Fruit fly (Drosophila melanogaster) whole organism, adult: ENCODE results near the gene CG6729.

Experiments
- CG11617 ChIP-seq: fragments of 200-800 bp; sonication (Bioruptor generic); optimal IDR thresholded peaks from 2 replicates; lab custom pipeline; 2017; ENCODE audit warnings: mild to moderate bottlenecking, missing biosample characterization, missing genetic modification reagents, missing genetic modification characterization
- CG33017 ChIP-seq: fragments of 200-800 bp; sonication (Bioruptor generic); optimal IDR thresholded peaks from 2 replicates; lab custom pipeline; 2018; ENCODE audit warnings: missing biosample characterization, mild to moderate bottlenecking, missing genetic modification characterization, moderate library complexity
- CG5204 ChIP-seq: fragments of 200-800 bp; sonication (Bioruptor generic); optimal IDR thresholded peaks from 2 replicates; lab custom pipeline; 2016; ENCODE audit warnings: missing biosample characterization, missing genetic modification characterization
- CG7045 ChIP-seq: fragments of 200-800 bp; sonication (Bioruptor generic); optimal IDR thresholded peaks from 2 replicates; lab custom pipeline; 2017; ENCODE audit warnings: missing biosample characterization, mild to moderate bottlenecking, missing genetic modification characterization
- Clk ChIP-seq: fragments of 200-800 bp; sonication (Bioruptor generic); optimal IDR thresholded peaks from 2 replicates; lab custom pipeline; 2017; ENCODE audit warnings: missing biosample characterization, missing genetic modification characterization
- Hr96 ChIP-seq: fragments of 200-800 bp; sonication (Bioruptor generic); optimal IDR thresholded peaks from 2 replicates; lab custom pipeline; 2016; ENCODE audit warnings: missing biosample characterization, missing genetic modification characterization
- Mnt ChIP-seq: fragments of 200-800 bp; sonication (Bioruptor generic); optimal IDR thresholded peaks from 2 replicates; lab custom pipeline; 2016; ENCODE audit warnings: missing biosample characterization, mild to moderate bottlenecking, missing genetic modification characterization
- bab1 ChIP-seq: fragments of 200-800 bp; sonication (Bioruptor generic); optimal IDR thresholded peaks from 3 replicates; lab custom pipeline; 2019; ENCODE audit warnings: missing biosample characterization, mild to moderate bottlenecking, missing genetic modification characterization, moderate library complexity
- cic ChIP-seq: fragments of 200-800 bp; sonication (Bioruptor generic); optimal IDR thresholded peaks from 2 replicates; lab custom pipeline; 2017; ENCODE audit warnings: missing biosample characterization, mild to moderate bottlenecking, missing genetic modification characterization, moderate library complexity
- cnc ChIP-seq, 2 experiments: fragments of >200 bp; optimal IDR thresholded peaks; 2 replicates each; lab custom pipeline; 2017
- tj ChIP-seq: fragments of 200-800 bp; sonication (Bioruptor generic); optimal IDR thresholded peaks from 3 replicates; lab custom pipeline; 2017; ENCODE audit warnings: missing biosample characterization, mild to moderate bottlenecking, missing genetic modification characterization, moderate library complexity
- toe ChIP-seq: fragments of 200-800 bp; sonication (Bioruptor generic); optimal IDR thresholded peaks from 2 replicates; lab custom pipeline; 2016; ENCODE audit warnings: missing biosample characterization, missing genetic modification characterization

DNA sequence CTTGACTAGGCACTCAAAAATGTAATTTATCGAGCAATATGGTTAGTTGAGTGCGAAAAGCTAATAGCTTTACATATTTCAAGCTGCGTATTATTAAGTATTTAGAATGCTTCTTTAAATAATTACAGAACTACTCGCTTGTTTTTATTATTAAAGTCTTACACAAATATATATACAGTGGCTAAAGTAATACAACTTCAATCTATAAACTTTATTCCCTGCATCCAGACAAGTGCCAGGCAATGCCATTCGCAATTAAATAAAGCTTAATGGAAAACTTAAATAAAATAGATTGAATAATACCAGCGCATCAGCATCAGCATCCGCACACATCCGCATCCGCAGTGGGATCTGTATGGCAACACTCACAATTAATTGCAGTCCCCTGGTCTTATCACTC is 37.5 kb downstream of the CG6729 start:
- no peak for TF ChIP-seq toe
- TF ChIP-seq Clk (GFP tag; lab: Kevin White, UChicago), result no peak
- no peak for TF ChIP-seq tj (GFP tag; lab: Kevin White, UChicago)
- TF ChIP-seq cnc (optimal IDR thresholded peaks at IDR 0.05; lab: Kevin White, UChicago), result no peak
- TF ChIP-seq CG33017, result no peak
- no peak for TF ChIP-seq cic (GFP tag; lab: Kevin White, UChicago)
- no peak for TF ChIP-seq CG7045 (GFP tag; lab: Kevin White, UChicago)
- TF ChIP-seq CG5204 (GFP tag; lab: Kevin White, UChicago), result no peak
- no peak for TF ChIP-seq Hr96 (GFP tag; lab: Kevin White, UChicago)
- TF ChIP-seq CG11617 (GFP tag; lab: Kevin White, UChicago), result no peak
- TF ChIP-seq Mnt (GFP tag; lab: Kevin White, UChicago), result no peak
- no peak for TF ChIP-seq bab1 (GFP tag; lab: Kevin White, UChicago)
